Fruit fly (Drosophila melanogaster) whole organism, embryonic: ENCODE data around the gene CG3224.
A peak's percentile ranks its signal among the peaks of the same experiment; 100 is the strongest.

ENCODE experiments used
- Atf3 ChIP-seq: fragments of 200-800 bp; sonication (Bioruptor generic); optimal IDR thresholded peaks from 3 replicates; lab custom pipeline; 2016; ENCODE audit warnings: missing biosample characterization, missing genetic modification characterization
- CG10462 ChIP-seq: fragments of 200-800 bp; sonication (Bioruptor generic); optimal IDR thresholded peaks from 2 replicates; lab custom pipeline; 2016; ENCODE audit warnings: missing biosample characterization, missing genetic modification characterization
- CG10654 ChIP-seq: fragments of 200-800 bp; sonication (Bioruptor generic); optimal IDR thresholded peaks from 2 replicates; lab custom pipeline; 2016; ENCODE audit warnings: missing biosample characterization, missing genetic modification characterization
- CG11093 ChIP-seq: fragments of 200-800 bp; sonication (Bioruptor generic); IDR thresholded peaks from 3 replicates; pipeline ENCODE4 v1.3.6; 2022; ENCODE audit warnings: missing biosample characterization, missing genetic modification characterization
- CG12299 ChIP-seq: fragments of 200-800 bp; sonication (Bioruptor generic); optimal IDR thresholded peaks from 2 replicates; lab custom pipeline; 2018; ENCODE audit warnings: missing biosample characterization, mild to moderate bottlenecking, missing genetic modification characterization
- CG1602 ChIP-seq: fragments of 200-800 bp; sonication (Bioruptor generic); optimal IDR thresholded peaks from 3 replicates; lab custom pipeline; 2016; ENCODE audit warnings: missing biosample characterization, missing genetic modification characterization
- CG1603 ChIP-seq: fragments of 200-800 bp; sonication (Bioruptor generic); optimal IDR thresholded peaks from 2 replicates; lab custom pipeline; 2019; ENCODE audit warnings: missing biosample characterization, mild to moderate bottlenecking, missing genetic modification characterization, moderate library complexity
- CG16813 ChIP-seq: fragments of 200-800 bp; sonication (Bioruptor generic); IDR thresholded peaks from 3 replicates; pipeline ENCODE4 v1.3.6; 2022; ENCODE audit warnings: missing biosample characterization, missing genetic modification characterization; ENCODE audit not compliant: partially characterized antibody
- CG17359 ChIP-seq: fragments of 200-800 bp; sonication (Bioruptor generic); optimal IDR thresholded peaks from 3 replicates; lab custom pipeline; 2018; ENCODE audit warnings: missing biosample characterization, mild to moderate bottlenecking, missing genetic modification characterization, moderate library complexity
- CG17802 ChIP-seq: fragments of 200-800 bp; sonication (Bioruptor generic); optimal IDR thresholded peaks from 2 replicates; lab custom pipeline; 2018; ENCODE audit warnings: missing biosample characterization, mild to moderate bottlenecking, missing genetic modification characterization, moderate library complexity
- CG1792 ChIP-seq: fragments of 200-800 bp; sonication (Bioruptor generic); optimal IDR thresholded peaks from 2 replicates; lab custom pipeline; 2016; ENCODE audit warnings: missing biosample characterization, missing genetic modification characterization
- CG2199 ChIP-seq: fragments of 200-800 bp; sonication (Bioruptor generic); IDR thresholded peaks from 3 replicates; pipeline ENCODE4 v1.3.6; 2022; ENCODE audit warnings: missing biosample characterization, missing genetic modification characterization
- CG3995 ChIP-seq: fragments of 200-800 bp; sonication (Bioruptor generic); optimal IDR thresholded peaks from 3 replicates; lab custom pipeline; 2016; ENCODE audit warnings: missing biosample characterization, missing genetic modification characterization
- CG4617 ChIP-seq: fragments of 200-800 bp; sonication (Bioruptor generic); optimal IDR thresholded peaks from 3 replicates; lab custom pipeline; 2016; ENCODE audit warnings: missing biosample characterization, missing genetic modification characterization, borderline replicate concordance
- CG6254 ChIP-seq: fragments of 200-800 bp; sonication (Bioruptor generic); optimal IDR thresholded peaks from 3 replicates; lab custom pipeline; 2017; ENCODE audit warnings: mild to moderate bottlenecking, missing biosample characterization, missing genetic modification reagents, missing genetic modification characterization
- Dad ChIP-seq: fragments of 200-800 bp; sonication (Bioruptor generic); optimal IDR thresholded peaks from 3 replicates; lab custom pipeline; 2016; ENCODE audit warnings: missing biosample characterization, missing genetic modification characterization
- Deaf1 ChIP-seq: fragments of 200-800 bp; optimal IDR thresholded peaks from 3 replicates; lab custom pipeline; 2019; ENCODE audit warnings: missing biosample characterization, mild to moderate bottlenecking, missing genetic modification characterization, moderate library complexity
- Doc3 ChIP-seq: fragments of 200-800 bp; sonication (Bioruptor generic); IDR thresholded peaks from 3 replicates; pipeline ENCODE4 v1.3.6; 2022; ENCODE audit warnings: missing biosample characterization, missing genetic modification characterization; ENCODE audit not compliant: partially characterized antibody
- Drgx ChIP-seq: fragments of 200-800 bp; sonication (Bioruptor generic); IDR thresholded peaks from 2 replicates; pipeline ENCODE4 v1.3.6; 2022; ENCODE audit warnings: missing biosample characterization, missing genetic modification characterization
- Fer2 ChIP-seq: fragments of 200-800 bp; sonication (Bioruptor generic); optimal IDR thresholded peaks from 2 replicates; lab custom pipeline; 2018; ENCODE audit warnings: missing biosample characterization, mild to moderate bottlenecking, missing genetic modification characterization, moderate library complexity
- HHEX ChIP-seq: fragments of 200-800 bp; sonication (Bioruptor generic); optimal IDR thresholded peaks from 3 replicates; lab custom pipeline; 2017; ENCODE audit warnings: missing biosample characterization, mild to moderate bottlenecking, missing genetic modification characterization, missing genetic modification reagents
- HLH3B ChIP-seq: fragments of 200-800 bp; sonication (Bioruptor generic); IDR thresholded peaks from 2 replicates; pipeline ENCODE4 v1.3.6; 2022; ENCODE audit warnings: missing biosample characterization, missing genetic modification characterization
- Hand ChIP-seq: fragments of 200-800 bp; sonication (Bioruptor generic); optimal IDR thresholded peaks from 2 replicates; lab custom pipeline; 2017; ENCODE audit warnings: mild to moderate bottlenecking, missing biosample characterization, missing genetic modification reagents, missing genetic modification characterization
- Hr3 ChIP-seq: fragments of 200-800 bp; sonication (Bioruptor generic); optimal IDR thresholded peaks from 3 replicates; lab custom pipeline; 2016; ENCODE audit warnings: missing biosample characterization, missing genetic modification characterization
- MBD-R2 ChIP-seq: fragments of 200-800 bp; sonication (Bioruptor generic); IDR thresholded peaks from 2 replicates; pipeline ENCODE4 v1.3.6; 2022; ENCODE audit warnings: missing biosample characterization, missing genetic modification characterization
- Med ChIP-seq: fragments of 200-800 bp; sonication (Bioruptor generic); peaks from one replicate; lab custom pipeline; 2016; ENCODE audit warnings: missing biosample characterization, missing genetic modification characterization, mild to moderate bottlenecking, inconsistent platforms, moderate library complexity
- Nf-YC ChIP-seq: fragments of 200-800 bp; optimal IDR thresholded peaks from 3 replicates; lab custom pipeline; 2019; ENCODE audit warnings: missing biosample characterization, mild to moderate bottlenecking, missing genetic modification characterization, moderate library complexity
- Ravus ChIP-seq: fragments of 200-800 bp; sonication (Bioruptor generic); IDR thresholded peaks from 2 replicates; pipeline ENCODE4 v1.3.6; 2022; ENCODE audit warnings: missing biosample characterization, missing genetic modification characterization
- Rfx ChIP-seq: fragments of 200-800 bp; sonication (Bioruptor generic); IDR thresholded peaks from 2 replicates; pipeline ENCODE4 v1.3.6; 2022; ENCODE audit warnings: missing biosample characterization, missing genetic modification characterization
- Stat92E ChIP-seq, 3 experiments: fragments of >200 bp in 2 of 3; fragments of 200-800 bp in 1 of 3; sonication (Bioruptor generic) in 1 of 3; optimal IDR thresholded peaks; 2 replicates each; lab custom pipeline; 2017 to 2019; ENCODE audit warnings: missing biosample characterization in 3 of 3, missing genetic modification characterization in 3 of 3, mild to moderate bottlenecking in 1 of 3, moderate library complexity in 1 of 3
- ato ChIP-seq: fragments of 200-800 bp; sonication (Bioruptor generic); IDR thresholded peaks from 2 replicates; pipeline ENCODE4 v1.3.6; 2022; ENCODE audit warnings: missing biosample characterization, missing genetic modification characterization; ENCODE audit not compliant: partially characterized antibody
- bcd ChIP-seq: fragments of 200-800 bp; sonication (Bioruptor generic); optimal IDR thresholded peaks from 2 replicates; lab custom pipeline; 2017; ENCODE audit warnings: missing biosample characterization, mild to moderate bottlenecking, missing genetic modification characterization
- cg ChIP-seq: fragments of 200-800 bp; sonication (Bioruptor generic); optimal IDR thresholded peaks from 3 replicates; lab custom pipeline; 2019; ENCODE audit warnings: missing biosample characterization, mild to moderate bottlenecking, missing genetic modification characterization, moderate library complexity
- chif ChIP-seq, 2 experiments: fragments of 200-800 bp; sonication (Bioruptor generic); optimal IDR thresholded peaks; 3 replicates each; lab custom pipeline; 2016; ENCODE audit warnings: missing biosample characterization in 2 of 2, missing genetic modification characterization in 2 of 2
- crc ChIP-seq: fragments of 200-800 bp; sonication (Bioruptor generic); optimal IDR thresholded peaks from 2 replicates; lab custom pipeline; 2016; ENCODE audit warnings: missing biosample characterization, missing genetic modification characterization
- dmrt11E ChIP-seq: fragments of 200-800 bp; sonication (Bioruptor generic); optimal IDR thresholded peaks from 3 replicates; lab custom pipeline; 2018; ENCODE audit warnings: missing biosample characterization, mild to moderate bottlenecking, missing genetic modification characterization, moderate library complexity
- dysf ChIP-seq: fragments of 200-800 bp; sonication (Bioruptor generic); IDR thresholded peaks from 3 replicates; pipeline ENCODE4 v1.3.6; 2022; ENCODE audit warnings: missing biosample characterization, missing genetic modification characterization
- gfzf ChIP-seq: fragments of 200-800 bp; sonication (Bioruptor generic); optimal IDR thresholded peaks from 2 replicates; lab custom pipeline; 2016; ENCODE audit warnings: missing biosample characterization, mild to moderate bottlenecking, missing genetic modification characterization, moderate library complexity
- gro ChIP-seq: fragments of 200-800 bp; sonication (Bioruptor generic); optimal IDR thresholded peaks from 2 replicates; lab custom pipeline; 2016; ENCODE audit warnings: missing biosample characterization, missing genetic modification characterization
- hth ChIP-seq: fragments of >200 bp; optimal IDR thresholded peaks from 2 replicates; lab custom pipeline; 2017; ENCODE audit warnings: inconsistent platforms
- inv ChIP-seq: fragments of 200-800 bp; sonication (Bioruptor generic); IDR thresholded peaks from 2 replicates; pipeline ENCODE4 v1.3.6; 2022; ENCODE audit warnings: missing biosample characterization, missing genetic modification characterization; ENCODE audit not compliant: partially characterized antibody
- lov ChIP-seq, 2 experiments: fragments of 200-800 bp in 1 of 2; fragments of >200 bp in 1 of 2; sonication (Bioruptor generic) in 1 of 2; IDR thresholded peaks in 1 of 2; optimal IDR thresholded peaks in 1 of 2; 2 replicates in 1 of 2; 3 replicates in 1 of 2; pipeline versions ENCODE4 v1.3.6 to Lab custom; 2017 to 2022; ENCODE audit warnings: missing biosample characterization in 1 of 2, missing genetic modification characterization in 1 of 2
- nerfin-2 ChIP-seq: fragments of 200-800 bp; sonication (Bioruptor generic); IDR thresholded peaks from 2 replicates; pipeline ENCODE4 v1.3.6; 2022; ENCODE audit warnings: missing biosample characterization, missing genetic modification characterization; ENCODE audit not compliant: partially characterized antibody
- ranshi ChIP-seq: fragments of 200-800 bp; sonication (Bioruptor generic); IDR thresholded peaks from 2 replicates; pipeline ENCODE4 v1.3.6; 2022; ENCODE audit warnings: missing biosample characterization, missing genetic modification characterization
- slp2 ChIP-seq: fragments of 200-800 bp; sonication (Bioruptor generic); optimal IDR thresholded peaks from 2 replicates; lab custom pipeline; 2016; ENCODE audit warnings: missing biosample characterization, missing genetic modification characterization
- tio ChIP-seq: fragments of 200-800 bp; sonication (Bioruptor generic); optimal IDR thresholded peaks from 2 replicates; lab custom pipeline; 2017; ENCODE audit warnings: missing biosample characterization, missing genetic modification characterization, inconsistent platforms
- tna ChIP-seq: fragments of 200-800 bp; sonication (Bioruptor generic); IDR thresholded peaks from 2 replicates; pipeline ENCODE4 v1.3.6; 2022; ENCODE audit warnings: missing biosample characterization, missing genetic modification characterization; ENCODE audit not compliant: partially characterized antibody
- tup ChIP-seq: fragments of 200-800 bp; sonication (Bioruptor generic); optimal IDR thresholded peaks from 2 replicates; lab custom pipeline; 2016; ENCODE audit warnings: missing biosample characterization, mild to moderate bottlenecking, missing genetic modification characterization, moderate library complexity
- unpg ChIP-seq: fragments of 200-800 bp; sonication (Bioruptor generic); optimal IDR thresholded peaks from 3 replicates; lab custom pipeline; 2018; ENCODE audit warnings: missing biosample characterization, mild to moderate bottlenecking, missing genetic modification characterization, moderate library complexity

CG3224 gene

dm6 chrX:6699255-6699885 is 38.1 kb upstream of the CG3224 start, which contains the start of gene CG14441 (continued):
- TF ChIP-seq cg (GFP tag; lab: Kevin White, UChicago) (peak; percentile 65), slp2 (GFP tag; lab: Kevin White, UChicago) (no peak), Deaf1 (tag; lab: Kevin White, UChicago) (peak; percentile 68), Dad (peak; percentile 62), bcd (GFP tag; lab: Kevin White, UChicago) (peak; percentile 30), HLH3B (no peak), CG10462 (GFP tag; lab: Kevin White, UChicago) (no peak), CG6254 (GFP tag; lab: Kevin White, UChicago) (peak; percentile 34), Hand (GFP tag; lab: Kevin White, UChicago) (peak; percentile 63), CG17359 (tag; lab: Kevin White, UChicago) (peak; percentile 30), Stat92E (GFP tag; optimal IDR thresholded peaks at IDR 0.05; lab: Kevin White, UChicago) (peak in 1 of 3 experiments; percentile 82), Hr3 (GFP tag; lab: Kevin White, UChicago) (no peak), crc (GFP tag; lab: Kevin White, UChicago) (no peak), CG1792 (GFP tag; lab: Kevin White, UChicago) (peak; percentile 0), ato (peak; percentile 92), tna (peak; percentile 95), tup (GFP tag; lab: Kevin White, UChicago) (no peak), CG4617 (no peak), CG1602 (no peak), HHEX (GFP tag; lab: Kevin White, UChicago) (peak; percentile 56), unpg (GFP tag; lab: Kevin White, UChicago) (peak; percentile 32), Atf3 (GFP tag; lab: Kevin White, UChicago) (no peak), ranshi (GFP tag; lab: Robert Waterston, UW) (no peak), CG10654 (GFP tag; lab: Kevin White, UChicago) (no peak), hth (lab: Kevin White, UChicago) (no peak), CG2199 (GFP tag; lab: Robert Waterston, UW) (0 out of 3 replicates have a peak, but pooled peaks have one; percentile 20), CG17802 (tag; lab: Kevin White, UChicago) (no peak), inv (GFP tag; lab: Robert Waterston, UW) (peak; percentile 95), Doc3 (GFP tag; lab: Robert Waterston, UW) (peak; percentile 100), Nf-YC (tag; lab: Kevin White, UChicago) (peak; percentile 60), CG1603 (tag; lab: Kevin White, UChicago) (peak; percentile 32), gfzf (no peak), CG16813 (GFP tag; lab: Robert Waterston, UW) (peak; percentile 98), chif (GFP tag; optimal IDR thresholded peaks at IDR 0.05; lab: Kevin White, UChicago) (no peak), tio (GFP tag; lab: Kevin White, UChicago) (no peak), Ravus (GFP tag; lab: Robert Waterston, UW) (no peak), lov (optimal IDR thresholded peaks at IDR 0.05; lab: Kevin White, UChicago) (no peak), lov (GFP tag; IDR thresholded peaks at IDR 0.05; lab: Robert Waterston, UW) (no peak), MBD-R2 (GFP tag; lab: Robert Waterston, UW) (no peak), CG11093 (GFP tag; lab: Robert Waterston, UW) (no peak), nerfin-2 (GFP tag; lab: Robert Waterston, UW) (peak; percentile 93), dysf (GFP tag; lab: Robert Waterston, UW) (peak; percentile 36; the same call in 2 of the 3 replicates), CG3995 (GFP tag; lab: Kevin White, UChicago) (no peak), Rfx (GFP tag; lab: Robert Waterston, UW) (peak; percentile 53), Med (GFP tag; lab: Kevin White, UChicago) (peak; percentile 94), gro (GFP tag; lab: Kevin White, UChicago) (peak; percentile 71), CG12299 (tag; lab: Kevin White, UChicago) (peak; percentile 67), Drgx (GFP tag; lab: Robert Waterston, UW) (no peak), dmrt11E (peak; percentile 17), Fer2 (peak; percentile 31)
